Worm (Caenorhabditis elegans): Measurements from ENCODE around the gene BE0003N10.6.

DNA sequence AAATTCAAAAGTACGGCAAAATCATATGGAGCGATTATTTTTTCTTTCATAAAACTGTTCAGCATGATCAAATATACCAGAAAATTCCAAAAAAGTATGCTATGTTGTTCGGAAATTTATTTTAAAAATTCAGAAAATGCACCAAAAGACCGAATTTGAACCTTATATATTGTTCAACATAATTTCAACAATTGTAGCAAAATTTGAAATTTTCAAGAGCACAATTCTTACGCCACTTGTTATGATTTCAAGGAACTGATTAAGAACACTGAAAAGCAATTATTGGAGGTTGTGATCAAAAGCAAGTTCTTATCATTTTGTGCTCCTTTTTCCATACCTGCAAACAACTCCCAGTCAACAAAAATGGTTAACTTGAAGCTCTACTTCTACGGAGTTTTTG, 51.8 kb downstream of the BE0003N10.6 start, which contains the start of gene clc-27:
- TF ChIP-seq nhr-237 (tag; optimal IDR thresholded peaks at IDR 0.05) (no peak), pha-4 (tag; optimal IDR thresholded peaks at IDR 0.05) (no peak), tbx-8 (GFP tag; optimal IDR thresholded peaks at IDR 0.05) (no peak), ztf-11 (tag; optimal IDR thresholded peaks at IDR 0.05) (no peak), lin-32 (GFP tag; optimal IDR thresholded peaks at IDR 0.05) (no peak), blmp-1 (tag; optimal IDR thresholded peaks at IDR 0.05) (no peak)

Data from whole organism, mixed stage, embryonic.